Fruit fly (Drosophila melanogaster) whole organism, adult: ENCODE results near the gene CG43208.

Source experiments
- CG1620 ChIP-seq: fragments of 200-800 bp; sonication (Bioruptor generic); optimal IDR thresholded peaks from 2 replicates; lab custom pipeline; 2016; ENCODE audit warnings: missing biosample characterization, missing genetic modification characterization
- CG7045 ChIP-seq: fragments of 200-800 bp; sonication (Bioruptor generic); optimal IDR thresholded peaks from 2 replicates; lab custom pipeline; 2017; ENCODE audit warnings: missing biosample characterization, mild to moderate bottlenecking, missing genetic modification characterization
- Clk ChIP-seq: fragments of 200-800 bp; sonication (Bioruptor generic); optimal IDR thresholded peaks from 2 replicates; lab custom pipeline; 2017; ENCODE audit warnings: missing biosample characterization, missing genetic modification characterization

DNA sequence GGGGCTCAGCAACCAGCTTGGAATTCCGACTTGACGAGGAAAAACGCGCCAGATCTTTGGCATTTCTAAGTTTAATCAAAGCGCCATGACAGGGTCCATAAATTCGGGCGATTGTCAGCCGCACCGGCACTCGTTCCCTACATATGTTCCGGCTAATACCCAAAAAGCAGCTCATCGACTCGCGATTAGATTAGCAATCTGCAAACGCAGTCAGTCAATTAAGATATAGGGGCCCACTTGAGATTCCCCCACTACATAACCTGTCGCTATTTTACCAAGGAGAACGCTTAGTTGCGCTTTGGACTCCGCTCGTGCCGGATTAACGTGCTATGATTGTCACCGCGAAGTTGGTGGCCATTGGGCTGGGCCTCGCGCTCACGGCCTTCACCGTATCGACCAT is 8.8 kb upstream of the CG43208 start, which contains the start of gene CG8773:
- TF ChIP-seq CG7045 (GFP tag; lab: Kevin White, UChicago) (no peak), CG1620 (GFP tag; lab: Kevin White, UChicago) (no peak), Clk (no peak)
